Worm (Caenorhabditis elegans): ENCODE measurements around the gene F42A9.6.

Gene F42A9.6

ce11 chrIV:8654115-8654628, 45.1 kb downstream of the F42A9.6 start, which contains the start of gene C49C8.1:
TSS of gene C49C8.1 (plus strand) at chrIV:8654578.
- TF ChIP-seq unc-62 (GFP tag; optimal IDR thresholded peaks at IDR 0.05) = no peak

- no peak for TF ChIP-seq unc-62 (GFP tag; optimal IDR thresholded peaks at IDR 0.05)
Measured at ce11 chrIV:8658122-8658521, 49.1 kb downstream of the F42A9.6 start, which contains the start of gene C49C8.6. TSS of gene C49C8.6 (minus strand) at chrIV:8658222.
